Worm (Caenorhabditis elegans) whole organism, L2 larva: ENCODE data around the gene W01D2.1.

Experiments
- ama-1 ChIP-seq: fragments of 150-350 bp; optimal IDR thresholded peaks from 2 replicates; lab custom pipeline; 2018; ENCODE audit warnings: inconsistent platforms
- blmp-1 ChIP-seq: sonication (generic microtip); optimal IDR thresholded peaks from 2 replicates; lab custom pipeline; 2017; ENCODE audit warnings: missing genetic modification characterization, mild to moderate bottlenecking, missing compliant biosample characterization, antibody characterized with exemption, moderate library complexity; ENCODE audit not compliant: insufficient read depth
- ceh-82 ChIP-seq: fragments of 150-350 bp; optimal IDR thresholded peaks from 2 replicates; lab custom pipeline; 2014; ENCODE audit warnings: missing biosample characterization, missing genetic modification characterization
- egl-27 ChIP-seq: sonication (generic microtip); optimal IDR thresholded peaks from 3 replicates; lab custom pipeline; 2017; ENCODE audit warnings: missing biosample characterization, missing genetic modification reagents, missing genetic modification characterization
- fos-1 ChIP-seq: fragments of 150-350 bp; optimal IDR thresholded peaks from 2 replicates; lab custom pipeline; 2014; ENCODE audit warnings: missing biosample characterization, missing genetic modification characterization
- lsy-2 ChIP-seq, 2 experiments: fragments of 150-350 bp in 1 of 2; sonication (generic microtip) in 1 of 2; optimal IDR thresholded peaks; 2 replicates each; lab custom pipeline; 2014 to 2017; ENCODE audit warnings: missing biosample characterization in 2 of 2, missing genetic modification characterization in 2 of 2
- mab-5 ChIP-seq: fragments of 150-350 bp; optimal IDR thresholded peaks from 2 replicates; lab custom pipeline; 2014; ENCODE audit warnings: missing biosample characterization, missing genetic modification characterization
- mbf-1 ChIP-seq: sonication (generic microtip); optimal IDR thresholded peaks from 2 replicates; lab custom pipeline; 2017; ENCODE audit warnings: missing biosample characterization, missing genetic modification characterization
- nhr-10 ChIP-seq: sonication (generic microtip); optimal IDR thresholded peaks from 2 replicates; lab custom pipeline; 2017; ENCODE audit warnings: missing biosample characterization, missing genetic modification characterization
- nhr-23 ChIP-seq: fragments of 150-350 bp; optimal IDR thresholded peaks from 2 replicates; lab custom pipeline; 2014; ENCODE audit warnings: missing biosample characterization, missing genetic modification reagents, missing genetic modification characterization
- peb-1 ChIP-seq: fragments of 150-350 bp; optimal IDR thresholded peaks from 2 replicates; lab custom pipeline; 2014; ENCODE audit warnings: missing biosample characterization, missing genetic modification characterization
- unc-62 ChIP-seq: fragments of 150-350 bp; optimal IDR thresholded peaks from 2 replicates; lab custom pipeline; 2014; ENCODE audit warnings: missing biosample characterization, missing genetic modification reagents, missing genetic modification characterization
- zag-1 ChIP-seq: fragments of 150-350 bp; optimal IDR thresholded peaks from 2 replicates; lab custom pipeline; 2014; ENCODE audit warnings: missing biosample characterization, missing genetic modification characterization

- TF ChIP-seq blmp-1 (tag; lab: Kevin White, UChicago) (no peak), peb-1 (tag; lab: Kevin White, UChicago) (no peak), unc-62 (GFP tag; lab: Kevin White, UChicago) (no peak), ceh-82 (tag; lab: Kevin White, UChicago) (no peak), ama-1 (peak; percentile 36), zag-1 (tag; lab: Kevin White, UChicago) (no peak), egl-27 (tag; lab: Kevin White, UChicago) (no peak), nhr-23 (tag; lab: Kevin White, UChicago) (no peak), nhr-10 (no peak), fos-1 (tag; lab: Kevin White, UChicago) (peak; percentile 11), mbf-1 (tag; lab: Kevin White, UChicago) (no peak), mab-5 (tag; lab: Kevin White, UChicago) (no peak), lsy-2 (tag; optimal IDR thresholded peaks at IDR 0.05; lab: Kevin White, UChicago) (peak in 1 of 2 experiments; percentile 63)
These were observed 14.2 kb upstream of the W01D2.1 start for ce11 chrII:14801086-14801531.
